Fruit fly (Drosophila melanogaster) whole organism, prepupa: Measurements from ENCODE around the gene Brd.
A peak's percentile ranks its signal among the peaks of the same experiment; 100 is the strongest.

Source experiments
- Blimp-1 ChIP-seq: fragments of 200-800 bp; sonication (Bioruptor generic); optimal IDR thresholded peaks from 3 replicates; lab custom pipeline; 2017; ENCODE audit warnings: missing biosample characterization, missing genetic modification characterization, mild to moderate bottlenecking, moderate library complexity, missing genetic modification reagents
- CG10631 ChIP-seq: fragments of 200-800 bp; sonication (Bioruptor generic); optimal IDR thresholded peaks from 2 replicates; lab custom pipeline; 2016; ENCODE audit warnings: missing biosample characterization, missing genetic modification characterization
- CG10669 ChIP-seq: fragments of 200-800 bp; sonication (Bioruptor generic); optimal IDR thresholded peaks from 3 replicates; lab custom pipeline; 2018; ENCODE audit warnings: missing biosample characterization, mild to moderate bottlenecking, missing genetic modification characterization, moderate library complexity
- CG11294 ChIP-seq: fragments of 200-800 bp; sonication (Bioruptor generic); IDR thresholded peaks from 2 replicates; pipeline ENCODE4 v1.3.6; 2022; ENCODE audit warnings: missing biosample characterization, missing genetic modification characterization
- CG11762 ChIP-seq: fragments of 200-800 bp; sonication (Bioruptor generic); optimal IDR thresholded peaks from 3 replicates; lab custom pipeline; 2016; ENCODE audit warnings: missing biosample characterization, missing genetic modification characterization; ENCODE audit not compliant: insufficient read depth
- CG11902 ChIP-seq: fragments of 200-800 bp; sonication (Bioruptor generic); optimal IDR thresholded peaks from 3 replicates; lab custom pipeline; 2016; ENCODE audit warnings: missing biosample characterization, missing genetic modification characterization
- CG1621 ChIP-seq: fragments of 200-800 bp; sonication (Bioruptor generic); optimal IDR thresholded peaks from 3 replicates; lab custom pipeline; 2018; ENCODE audit warnings: missing biosample characterization, mild to moderate bottlenecking, missing genetic modification characterization
- CG16779 ChIP-seq: fragments of 200-800 bp; sonication (Bioruptor generic); optimal IDR thresholded peaks from 3 replicates; lab custom pipeline; 2017; ENCODE audit warnings: missing biosample characterization, mild to moderate bottlenecking, missing genetic modification characterization
- CG3032 ChIP-seq: fragments of 200-800 bp; optimal IDR thresholded peaks from 2 replicates; lab custom pipeline; 2019; ENCODE audit warnings: missing biosample characterization, mild to moderate bottlenecking, missing genetic modification characterization, moderate library complexity
- CG31627 ChIP-seq: fragments of 200-800 bp; sonication (Bioruptor generic); optimal IDR thresholded peaks from 3 replicates; lab custom pipeline; 2016; ENCODE audit warnings: missing biosample characterization, missing genetic modification characterization
- CG32006 ChIP-seq: fragments of 200-800 bp; sonication (Bioruptor generic); optimal IDR thresholded peaks from 3 replicates; lab custom pipeline; 2017; ENCODE audit warnings: missing biosample characterization, mild to moderate bottlenecking, missing genetic modification characterization
- CG3919 ChIP-seq: fragments of 200-800 bp; sonication (Bioruptor generic); optimal IDR thresholded peaks from 3 replicates; lab custom pipeline; 2016; ENCODE audit warnings: missing biosample characterization, missing genetic modification characterization
- CG6163 ChIP-seq: fragments of 200-800 bp; sonication (Bioruptor generic); IDR thresholded peaks from 3 replicates; pipeline ENCODE4 v1.3.6; 2022; ENCODE audit warnings: missing biosample characterization, missing genetic modification characterization
- CG6276 ChIP-seq: fragments of 200-800 bp; sonication (Bioruptor generic); optimal IDR thresholded peaks from 2 replicates; lab custom pipeline; 2017; ENCODE audit warnings: missing biosample characterization, mild to moderate bottlenecking, missing genetic modification characterization
- CG6808 ChIP-seq: fragments of 200-800 bp; sonication (Bioruptor generic); optimal IDR thresholded peaks from 3 replicates; lab custom pipeline; 2017; ENCODE audit warnings: missing biosample characterization, missing genetic modification characterization, mild to moderate bottlenecking, moderate library complexity, missing genetic modification reagents
- CG6854 ChIP-seq: fragments of 200-800 bp; sonication (Bioruptor generic); optimal IDR thresholded peaks from 2 replicates; lab custom pipeline; 2017; ENCODE audit warnings: missing biosample characterization, mild to moderate bottlenecking, missing genetic modification characterization
- CG8119 ChIP-seq: fragments of 200-800 bp; sonication (Bioruptor generic); IDR thresholded peaks from 3 replicates; pipeline ENCODE4 v1.3.6; 2022; ENCODE audit warnings: missing biosample characterization, missing genetic modification characterization
- CG8319 ChIP-seq: fragments of 200-800 bp; sonication (Bioruptor generic); optimal IDR thresholded peaks from 3 replicates; lab custom pipeline; 2016; ENCODE audit warnings: missing biosample characterization, missing genetic modification characterization
- CG8632 ChIP-seq: fragments of 200-800 bp; sonication (Bioruptor generic); optimal IDR thresholded peaks from 3 replicates; lab custom pipeline; 2016; ENCODE audit warnings: missing biosample characterization, missing genetic modification characterization
- CG9139 ChIP-seq: fragments of 200-800 bp; sonication (Bioruptor generic); optimal IDR thresholded peaks from 3 replicates; lab custom pipeline; 2017; ENCODE audit warnings: missing biosample characterization, mild to moderate bottlenecking, missing genetic modification characterization
- Eip78C ChIP-seq: fragments of 200-800 bp; sonication (Bioruptor generic); peaks from one replicate; lab custom pipeline; 2016; ENCODE audit warnings: missing biosample characterization, missing genetic modification characterization
- Eip93F ChIP-seq: fragments of 200-800 bp; sonication (Bioruptor generic); optimal IDR thresholded peaks from 2 replicates; lab custom pipeline; 2016; ENCODE audit warnings: missing biosample characterization, mild to moderate bottlenecking, missing genetic modification characterization
- Ets21C ChIP-seq: fragments of 200-800 bp; sonication (Bioruptor generic); optimal IDR thresholded peaks from 3 replicates; lab custom pipeline; 2016; ENCODE audit warnings: missing biosample characterization, missing genetic modification characterization
- Gug ChIP-seq: fragments of 200-800 bp; sonication (Bioruptor generic); IDR thresholded peaks from 2 replicates; pipeline ENCODE4 v1.3.6; 2022; ENCODE audit warnings: missing biosample characterization, missing genetic modification characterization
- Hr38 ChIP-seq: sonication (Bioruptor generic); optimal IDR thresholded peaks from 2 replicates; lab custom pipeline; 2016; ENCODE audit warnings: missing biosample characterization, missing genetic modification characterization
- Hr39 ChIP-seq: fragments of 200-800 bp; sonication (Bioruptor generic); optimal IDR thresholded peaks from 2 replicates; lab custom pipeline; 2016; ENCODE audit warnings: missing biosample characterization, missing genetic modification characterization
- Hr4 ChIP-seq: fragments of 200-800 bp; sonication (Bioruptor generic); optimal IDR thresholded peaks from 3 replicates; lab custom pipeline; 2016; ENCODE audit warnings: missing biosample characterization, missing genetic modification characterization
- Lpt ChIP-seq: fragments of 200-800 bp; sonication (Bioruptor generic); optimal IDR thresholded peaks from 3 replicates; lab custom pipeline; 2016; ENCODE audit warnings: missing biosample characterization, missing genetic modification characterization
- Met ChIP-seq: fragments of 200-800 bp; sonication (Bioruptor generic); optimal IDR thresholded peaks from 3 replicates; lab custom pipeline; 2016; ENCODE audit warnings: missing biosample characterization, missing genetic modification characterization
- OdsH ChIP-seq: fragments of 200-800 bp; sonication (Bioruptor generic); optimal IDR thresholded peaks from 3 replicates; lab custom pipeline; 2016; ENCODE audit warnings: missing biosample characterization, missing genetic modification characterization
- Smox ChIP-seq: fragments of 200-800 bp; sonication (Bioruptor generic); optimal IDR thresholded peaks from 3 replicates; lab custom pipeline; 2016; ENCODE audit warnings: missing biosample characterization, missing genetic modification characterization
- Sox102F ChIP-seq: fragments of 200-800 bp; sonication (Bioruptor generic); optimal IDR thresholded peaks from 2 replicates; lab custom pipeline; 2016; ENCODE audit warnings: missing biosample characterization, mild to moderate bottlenecking, missing genetic modification characterization
- Sox14 ChIP-seq: fragments of 200-800 bp; sonication (Bioruptor generic); optimal IDR thresholded peaks from 3 replicates; lab custom pipeline; 2016; ENCODE audit warnings: missing biosample characterization, missing genetic modification characterization
- Sox15 ChIP-seq: fragments of 200-800 bp; sonication (Bioruptor generic); optimal IDR thresholded peaks from 3 replicates; lab custom pipeline; 2016; ENCODE audit warnings: missing biosample characterization, missing genetic modification characterization
- cyc ChIP-seq: fragments of 200-800 bp; sonication (Bioruptor generic); optimal IDR thresholded peaks from 3 replicates; lab custom pipeline; 2016; ENCODE audit warnings: missing biosample characterization, missing genetic modification characterization
- dac ChIP-seq: fragments of 200-800 bp; sonication (Bioruptor generic); optimal IDR thresholded peaks from 2 replicates; lab custom pipeline; 2017; ENCODE audit warnings: missing biosample characterization, mild to moderate bottlenecking, missing genetic modification characterization
- dsx ChIP-seq: fragments of 200-800 bp; optimal IDR thresholded peaks from 3 replicates; lab custom pipeline; 2019; ENCODE audit warnings: missing biosample characterization, mild to moderate bottlenecking, missing genetic modification characterization, moderate library complexity; ENCODE audit not compliant: poor library complexity, severe bottlenecking
- esn ChIP-seq: fragments of 200-800 bp; sonication (Bioruptor generic); optimal IDR thresholded peaks from 2 replicates; lab custom pipeline; 2016; ENCODE audit warnings: missing biosample characterization, mild to moderate bottlenecking, missing genetic modification characterization, moderate library complexity
- fkh ChIP-seq: fragments of 200-800 bp; sonication (Bioruptor generic); optimal IDR thresholded peaks from 3 replicates; lab custom pipeline; 2017; ENCODE audit warnings: missing biosample characterization, mild to moderate bottlenecking, missing genetic modification characterization, moderate library complexity
- salr ChIP-seq, 2 experiments: fragments of 200-800 bp; sonication (Bioruptor generic); optimal IDR thresholded peaks; 3 replicates each; lab custom pipeline; 2016 to 2018; ENCODE audit warnings: missing biosample characterization in 2 of 2, missing genetic modification characterization in 2 of 2, mild to moderate bottlenecking in 1 of 2
- spab ChIP-seq: fragments of 200-800 bp; sonication (Bioruptor generic); optimal IDR thresholded peaks from 2 replicates; lab custom pipeline; 2017; ENCODE audit warnings: missing biosample characterization, mild to moderate bottlenecking, missing genetic modification characterization, missing genetic modification reagents
- ss ChIP-seq, 2 experiments: fragments of 200-800 bp; sonication (Bioruptor generic); optimal IDR thresholded peaks; 2 replicates in 1 of 2; 3 replicates in 1 of 2; lab custom pipeline; 2017 to 2018; ENCODE audit warnings: mild to moderate bottlenecking in 2 of 2, missing biosample characterization in 2 of 2, missing genetic modification characterization in 2 of 2, moderate library complexity in 1 of 2
- svp ChIP-seq: fragments of 200-800 bp; sonication (Bioruptor generic); peaks from one replicate; lab custom pipeline; 2016; ENCODE audit warnings: missing biosample characterization, missing genetic modification characterization
- topi ChIP-seq: fragments of 200-800 bp; sonication (Bioruptor generic); optimal IDR thresholded peaks from 3 replicates; lab custom pipeline; 2016; ENCODE audit warnings: missing biosample characterization, missing genetic modification characterization
- vri ChIP-seq: fragments of 200-800 bp; sonication (Bioruptor generic); optimal IDR thresholded peaks from 3 replicates; lab custom pipeline; 2016; ENCODE audit warnings: missing biosample characterization, mild to moderate bottlenecking, missing genetic modification characterization

Gene Brd

dm6 chr3L:14971893-14972624, 408 bp upstream of the Brd start:
- peak; percentile 0 for TF ChIP-seq OdsH (GFP tag; lab: Kevin White, UChicago)
- TF ChIP-seq CG11902 (GFP tag; lab: Kevin White, UChicago): no peak
- no peak for TF ChIP-seq CG10669 (GFP tag; lab: Kevin White, UChicago)
- TF ChIP-seq salr (GFP tag; optimal IDR thresholded peaks at IDR 0.05; lab: Kevin White, UChicago): no peak
- no peak for TF ChIP-seq spab (GFP tag; lab: Kevin White, UChicago)
- no peak for TF ChIP-seq Sox15 (GFP tag; lab: Kevin White, UChicago)
- TF ChIP-seq CG3919 (GFP tag; lab: Kevin White, UChicago): no peak
- no peak for TF ChIP-seq Eip93F (GFP tag; lab: Kevin White, UChicago)
- peak; percentile 74 for TF ChIP-seq svp (GFP tag; lab: Kevin White, UChicago)
- peak; percentile 46 for TF ChIP-seq Hr39 (GFP tag; lab: Kevin White, UChicago)
- peak; percentile 51 for TF ChIP-seq CG31627 (GFP tag; lab: Kevin White, UChicago)
- TF ChIP-seq Gug (GFP tag; lab: Robert Waterston, UW): no peak
- TF ChIP-seq Smox (GFP tag; lab: Kevin White, UChicago): peak; percentile 11
- TF ChIP-seq Sox102F (GFP tag; lab: Kevin White, UChicago): peak; percentile 40
- no peak for TF ChIP-seq dac
- no peak for TF ChIP-seq CG9139
- no peak for TF ChIP-seq Eip78C (GFP tag; lab: Kevin White, UChicago)
- TF ChIP-seq topi (GFP tag; lab: Kevin White, UChicago): peak; percentile 11
- TF ChIP-seq Met (GFP tag; lab: Kevin White, UChicago): peak; percentile 37
- no peak for TF ChIP-seq Lpt (GFP tag; lab: Kevin White, UChicago)
- TF ChIP-seq CG8632 (GFP tag; lab: Kevin White, UChicago): no peak
- no peak for TF ChIP-seq CG8119 (GFP tag; lab: Robert Waterston, UW)
- TF ChIP-seq CG6276 (GFP tag; lab: Kevin White, UChicago): no peak
- TF ChIP-seq CG11294 (GFP tag; lab: Robert Waterston, UW): no peak
- peak; percentile 3 for TF ChIP-seq vri (GFP tag; lab: Kevin White, UChicago)
- no peak for TF ChIP-seq Hr4 (GFP tag; lab: Kevin White, UChicago)
- TF ChIP-seq CG6854 (GFP tag; lab: Kevin White, UChicago): no peak
- no peak for TF ChIP-seq cyc
- TF ChIP-seq fkh (GFP tag; lab: Kevin White, UChicago): peak; percentile 16
- no peak for TF ChIP-seq CG16779 (tag; lab: Kevin White, UChicago)
- TF ChIP-seq Sox14 (GFP tag; lab: Kevin White, UChicago): no peak
- no peak for TF ChIP-seq CG3032 (tag; lab: Kevin White, UChicago)
- TF ChIP-seq CG8319 (GFP tag; lab: Kevin White, UChicago): no peak
- TF ChIP-seq ss (GFP tag; optimal IDR thresholded peaks at IDR 0.05; lab: Kevin White, UChicago): no peak
- TF ChIP-seq CG11762: no peak
- peak; percentile 42 for TF ChIP-seq esn
- TF ChIP-seq, all 60 proteins: peak for 11

dm6 chr3L:14973251-14973625, 771 bp downstream of the Brd start:
- TF ChIP-seq Ets21C (GFP tag; lab: Kevin White, UChicago) (no peak), CG6854 (GFP tag; lab: Kevin White, UChicago) (no peak), ss (GFP tag; optimal IDR thresholded peaks at IDR 0.05; lab: Kevin White, UChicago) (peak in 1 of 2 experiments; percentile 4), CG3919 (GFP tag; lab: Kevin White, UChicago) (peak; percentile 11), dac (no peak), topi (GFP tag; lab: Kevin White, UChicago) (no peak), Blimp-1 (GFP tag; lab: Kevin White, UChicago) (peak; percentile 77), Met (GFP tag; lab: Kevin White, UChicago) (no peak), svp (GFP tag; lab: Kevin White, UChicago) (peak; percentile 45), CG1621 (tag; lab: Kevin White, UChicago) (peak; percentile 39), dsx (GFP tag; lab: Kevin White, UChicago) (peak; percentile 3), CG32006 (GFP tag; lab: Kevin White, UChicago) (no peak), CG11294 (GFP tag; lab: Robert Waterston, UW) (no peak), CG10631 (GFP tag; lab: Kevin White, UChicago) (peak; percentile 0), CG6808 (no peak), Sox102F (GFP tag; lab: Kevin White, UChicago) (peak; percentile 10), CG6163 (GFP tag; lab: Robert Waterston, UW) (peak; percentile 48; the same call in 1 of the 3 replicates), Eip93F (GFP tag; lab: Kevin White, UChicago) (peak; percentile 47), Hr38 (GFP tag; lab: Kevin White, UChicago) (no peak), Eip78C (GFP tag; lab: Kevin White, UChicago) (peak; percentile 65)
